Worm (Caenorhabditis elegans): ENCODE data around the gene F53A9.1.

F53A9.1 gene

DNA sequence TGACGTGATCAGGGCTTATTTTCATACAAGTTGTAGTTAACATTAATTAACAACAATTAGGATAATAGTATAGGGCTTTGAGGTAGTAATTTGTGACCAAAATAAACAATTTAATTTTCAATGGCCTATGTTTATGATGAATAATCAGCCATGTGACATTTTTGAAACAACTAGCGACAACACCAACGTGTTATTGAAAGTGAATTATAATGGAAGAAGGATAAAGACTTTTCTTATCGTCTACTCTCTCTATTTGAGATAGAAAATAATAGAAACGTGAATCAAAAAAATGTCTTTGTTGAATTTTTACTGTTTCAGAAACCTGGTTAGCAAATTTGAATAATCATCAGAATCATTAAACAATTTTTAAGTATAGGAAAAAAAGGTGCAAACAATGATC is 26.4 kb downstream of the F53A9.1 start:
- peak; percentile 68 for TF ChIP-seq blmp-1 (tag; optimal IDR thresholded peaks at IDR 0.05)
- peak; percentile 58 for TF ChIP-seq nhr-85 (tag)
- TF ChIP-seq zip-4 (GFP tag; optimal IDR thresholded peaks at IDR 0.05): no peak
- no peak for TF ChIP-seq sox-4 (tag; optimal IDR thresholded peaks at IDR 0.05)
- no peak for TF ChIP-seq aha-1 (tag; optimal IDR thresholded peaks at IDR 0.05)
- no peak for TF ChIP-seq pax-3 (tag; optimal IDR thresholded peaks at IDR 0.05)
- TF ChIP-seq lin-35 (GFP tag; optimal IDR thresholded peaks at IDR 0.05): no peak

DNA sequence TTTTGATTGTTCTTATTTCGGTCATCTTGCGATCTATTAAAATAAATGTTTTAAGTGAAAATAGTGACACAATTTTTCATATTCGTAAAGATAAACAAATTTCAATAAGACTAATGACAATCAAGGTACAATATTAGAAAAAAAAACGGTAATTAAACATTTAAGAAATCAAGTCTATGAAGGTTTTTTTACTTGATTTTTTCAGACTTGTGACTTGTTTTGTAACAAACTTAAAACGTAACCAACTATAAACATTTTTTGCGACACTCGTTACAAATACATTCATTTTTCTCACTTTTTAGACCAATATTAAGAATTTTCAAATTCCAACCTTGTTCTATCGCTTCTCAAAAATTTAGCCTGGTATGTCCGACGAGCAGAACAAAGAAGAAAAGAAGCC is 28.0 kb downstream of the F53A9.1 start, which contains the start of gene M02D8.2:
M02D8.2 (plus strand) TSS at position 301 of the 400 bp plus-strand sequence.
- no peak for TF ChIP-seq sup-37 (GFP tag; optimal IDR thresholded peaks at IDR 0.05)
- no peak for TF ChIP-seq hlh-4 (tag; optimal IDR thresholded peaks at IDR 0.05)
- no peak for TF ChIP-seq hlh-17 (GFP tag; optimal IDR thresholded peaks at IDR 0.05; ENCODE audit: borderline replicate concordance)
- TF ChIP-seq C04F5.9 (tag; optimal IDR thresholded peaks at IDR 0.05): no peak
- no peak for TF ChIP-seq alr-1 (tag; optimal IDR thresholded peaks at IDR 0.05; ENCODE audit: borderline replicate concordance)
- TF ChIP-seq nhr-76 (tag; optimal IDR thresholded peaks at IDR 0.05): no peak
- TF ChIP-seq Y116A8C.19 (tag; optimal IDR thresholded peaks at IDR 0.05; ENCODE audit: borderline replicate concordance): no peak
- no peak for TF ChIP-seq nhr-85 (tag)

DNA sequence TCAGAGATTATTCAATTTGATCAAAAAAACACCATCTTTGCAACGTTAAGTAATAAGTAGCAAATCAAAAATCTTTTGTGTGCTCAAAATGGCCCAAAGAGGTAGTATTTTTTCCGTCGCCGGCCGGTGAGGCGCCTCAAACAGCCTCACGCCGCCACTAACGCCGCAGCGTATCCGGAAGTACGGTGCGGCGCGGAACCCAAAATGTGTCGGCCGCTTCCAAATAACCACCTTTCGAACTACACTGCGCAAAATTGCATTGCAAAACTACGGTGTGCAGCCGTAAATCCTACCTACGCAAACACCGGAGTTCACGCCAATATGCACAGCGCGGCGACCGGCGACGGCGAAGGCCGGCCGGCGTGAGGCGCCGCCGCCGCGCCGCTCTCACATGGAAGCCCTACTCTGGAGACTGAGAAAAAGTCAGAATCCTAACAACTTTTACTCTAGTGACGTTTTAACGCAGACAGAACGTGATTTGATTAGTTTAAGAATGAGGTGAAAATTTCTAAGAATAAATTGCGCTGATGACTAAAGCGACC is 30.3 kb downstream of the F53A9.1 start:
- TF ChIP-seq jun-1 (tag; optimal IDR thresholded peaks at IDR 0.05) (no peak), irx-1 (tag; optimal IDR thresholded peaks at IDR 0.05) (no peak), unc-30 (tag; optimal IDR thresholded peaks at IDR 0.05) (no peak), lin-39 (tag; optimal IDR thresholded peaks at IDR 0.05) (no peak), lin-14 (GFP tag; optimal IDR thresholded peaks at IDR 0.05) (no peak), skn-1 (tag; optimal IDR thresholded peaks at IDR 0.05) (no peak), grh-1 (GFP tag; IDR thresholded peaks at IDR 0.05) (no peak), xbp-1 (tag; optimal IDR thresholded peaks at IDR 0.05) (no peak), nhr-12 (tag; optimal IDR thresholded peaks at IDR 0.05) (no peak)

DNA sequence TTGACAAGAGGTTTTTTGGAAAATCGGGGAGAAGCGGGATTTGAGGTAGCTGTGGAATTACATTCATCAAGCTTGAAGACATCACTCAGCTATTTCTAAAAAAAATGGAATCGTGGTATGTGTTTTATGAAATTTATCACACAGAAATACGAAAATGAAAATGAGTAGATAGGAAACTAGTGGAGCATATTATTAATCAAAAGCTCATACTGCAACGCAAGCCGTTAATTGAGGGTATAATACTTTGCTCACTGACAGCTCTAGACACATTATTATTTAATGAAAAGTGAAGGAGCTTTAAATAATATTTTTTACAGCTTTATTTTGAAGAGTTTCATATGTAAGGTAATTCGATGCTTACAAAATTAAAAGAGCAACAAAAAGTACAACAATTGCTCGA is 31.5 kb downstream of the F53A9.1 start, which contains the start of gene M02D8.7:
M02D8.7 (minus strand) TSS at position 101 of the 400 bp plus-strand sequence.
- TF ChIP-seq ceh-90 (tag; optimal IDR thresholded peaks at IDR 0.05) (no peak), fkh-4 (tag; optimal IDR thresholded peaks at IDR 0.05; ENCODE audit: borderline replicate concordance) (no peak), lin-35 (GFP tag; optimal IDR thresholded peaks at IDR 0.05) (no peak), fkh-10 (GFP tag; optimal IDR thresholded peaks at IDR 0.05) (no peak), sox-4 (tag; optimal IDR thresholded peaks at IDR 0.05) (no peak), zip-4 (GFP tag; optimal IDR thresholded peaks at IDR 0.05) (no peak), pax-3 (tag; optimal IDR thresholded peaks at IDR 0.05) (no peak), Y116A8C.19 (tag; optimal IDR thresholded peaks at IDR 0.05; ENCODE audit: borderline replicate concordance) (no peak), ama-1 (optimal IDR thresholded peaks at IDR 0.05) (no peak), lsy-2 (tag; optimal IDR thresholded peaks at IDR 0.05) (no peak), ceh-8 (GFP tag; optimal IDR thresholded peaks at IDR 0.05) (no peak), swsn-7 (tag; optimal IDR thresholded peaks at IDR 0.05) (no peak), hlh-17 (GFP tag; optimal IDR thresholded peaks at IDR 0.05; ENCODE audit: borderline replicate concordance) (no peak), nhr-84 (tag; optimal IDR thresholded peaks at IDR 0.05) (no peak), hpl-2 (GFP tag; optimal IDR thresholded peaks at IDR 0.05) (no peak), unc-30 (tag; optimal IDR thresholded peaks at IDR 0.05) (no peak), elt-2 (tag; optimal IDR thresholded peaks at IDR 0.05) (no peak), egl-27 (tag; optimal IDR thresholded peaks at IDR 0.05) (no peak), ceh-82 (tag; optimal IDR thresholded peaks at IDR 0.05) (no peak)
